Worm (Caenorhabditis elegans): Measurements from ENCODE around the gene Y43F8C.3.

The Y43F8C.3 gene

ce11 chrV:19605880-19606279 lies 16.5 kb downstream of the Y43F8C.3 start, which contains the start of gene nlp-25:
nlp-25 (plus strand) TSS chrV:19606180.
- TF ChIP-seq bed-3 (GFP tag; optimal IDR thresholded peaks at IDR 0.05) = no peak
- no peak for TF ChIP-seq flh-1 (GFP tag; optimal IDR thresholded peaks at IDR 0.05)
- TF ChIP-seq nhr-2 (tag; optimal IDR thresholded peaks at IDR 0.05) = no peak
- no peak for TF ChIP-seq lin-32 (GFP tag; optimal IDR thresholded peaks at IDR 0.05)
- TF ChIP-seq nhr-237 (tag; optimal IDR thresholded peaks at IDR 0.05) = no peak

DNA sequence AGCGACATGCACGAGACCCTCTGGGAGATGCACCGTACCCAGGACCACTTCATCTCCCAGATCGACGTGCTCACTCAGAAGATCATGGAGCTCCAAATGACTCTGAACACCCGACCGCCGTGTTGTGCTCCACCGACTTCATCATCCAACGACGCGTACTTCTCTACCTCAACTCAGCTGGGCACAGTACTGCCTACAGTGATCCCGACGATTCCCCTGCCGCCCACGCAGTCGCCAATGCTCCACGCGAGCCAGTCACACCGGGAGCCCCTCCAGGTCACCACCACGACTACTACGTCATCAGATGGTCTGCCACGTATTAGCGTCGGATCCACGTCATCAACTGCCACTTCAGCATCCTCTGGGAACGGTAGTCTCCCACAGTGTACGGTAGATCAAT lies 17.0 kb downstream of the Y43F8C.3 start:
- no peak for TF ChIP-seq hlh-1 (tag; optimal IDR thresholded peaks at IDR 0.05)
- no peak for TF ChIP-seq pha-4 (tag; optimal IDR thresholded peaks at IDR 0.05)
- TF ChIP-seq ztf-11 (tag; optimal IDR thresholded peaks at IDR 0.05) = no peak
- TF ChIP-seq sem-2 (GFP tag; optimal IDR thresholded peaks at IDR 0.05) = no peak
- TF ChIP-seq lin-32 (GFP tag; optimal IDR thresholded peaks at IDR 0.05) = no peak
- no peak for TF ChIP-seq cnd-1 (tag; optimal IDR thresholded peaks at IDR 0.05)

ce11 chrV:19599087-19599486 lies 23.3 kb downstream of the Y43F8C.3 start:
- TF ChIP-seq mab-5 (tag; optimal IDR thresholded peaks at IDR 0.05) (no peak), lsy-2 (tag; optimal IDR thresholded peaks at IDR 0.05) (no peak), ceh-43 (GFP tag; optimal IDR thresholded peaks at IDR 0.05) (no peak), zip-8 (tag; optimal IDR thresholded peaks at IDR 0.05) (no peak), nhr-76 (tag; optimal IDR thresholded peaks at IDR 0.05) (no peak), hlh-1 (tag; optimal IDR thresholded peaks at IDR 0.05) (no peak), nhr-12 (tag; optimal IDR thresholded peaks at IDR 0.05) (no peak), sem-2 (GFP tag; optimal IDR thresholded peaks at IDR 0.05) (no peak), nhr-28 (tag; optimal IDR thresholded peaks at IDR 0.05) (no peak), drap-1 (GFP tag; optimal IDR thresholded peaks at IDR 0.05) (no peak), ceh-83 (GFP tag; optimal IDR thresholded peaks at IDR 0.05) (no peak), lin-13 (tag; optimal IDR thresholded peaks at IDR 0.05) (no peak), snpc-4 (tag; optimal IDR thresholded peaks at IDR 0.05) (no peak)

DNA sequence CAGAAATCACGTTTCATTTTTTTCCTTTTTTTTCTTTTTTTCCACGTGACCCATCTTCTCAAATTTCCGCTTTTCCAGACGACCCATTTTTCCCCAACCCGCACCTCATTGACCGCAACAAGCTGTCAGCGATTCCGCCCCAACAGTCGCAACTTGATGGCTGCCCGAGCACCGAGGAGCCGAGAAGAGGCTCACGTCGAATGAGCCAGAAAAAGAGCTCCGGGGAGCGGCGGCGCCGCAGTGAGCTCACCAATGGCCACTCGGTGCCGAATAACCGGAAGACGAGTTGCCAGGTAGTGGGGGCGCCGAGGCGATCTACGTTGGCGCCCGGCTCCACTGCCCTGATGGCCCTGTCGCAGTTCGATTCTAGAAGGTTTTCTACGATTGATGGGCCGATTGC lies 31.6 kb downstream of the Y43F8C.3 start:
- no peak for TF ChIP-seq pha-4 (tag; optimal IDR thresholded peaks at IDR 0.05)
- no peak for TF ChIP-seq nhr-28 (tag; optimal IDR thresholded peaks at IDR 0.05)
- TF ChIP-seq M03D4.4 (tag; optimal IDR thresholded peaks at IDR 0.05) = no peak
- no peak for TF ChIP-seq unc-39 (tag; optimal IDR thresholded peaks at IDR 0.05)
- TF ChIP-seq lin-13 (tag; optimal IDR thresholded peaks at IDR 0.05) = no peak
- TF ChIP-seq bed-3 (GFP tag; optimal IDR thresholded peaks at IDR 0.05) = no peak
- TF ChIP-seq hlh-1 (tag; optimal IDR thresholded peaks at IDR 0.05) = no peak
- TF ChIP-seq mls-2 (tag; optimal IDR thresholded peaks at IDR 0.05) = no peak
- no peak for TF ChIP-seq ces-1 (GFP tag; optimal IDR thresholded peaks at IDR 0.05)

- TF ChIP-seq flh-1 (GFP tag; optimal IDR thresholded peaks at IDR 0.05) (no peak), drap-1 (GFP tag; optimal IDR thresholded peaks at IDR 0.05) (no peak), M03D4.4 (tag; optimal IDR thresholded peaks at IDR 0.05) (no peak), blmp-1 (tag; optimal IDR thresholded peaks at IDR 0.05) (no peak), unc-120 (tag; optimal IDR thresholded peaks at IDR 0.05; ENCODE audit: poor library complexity, severe bottlenecking) (no peak), bed-3 (GFP tag; optimal IDR thresholded peaks at IDR 0.05) (no peak), sem-2 (GFP tag; optimal IDR thresholded peaks at IDR 0.05) (no peak), mab-5 (tag; optimal IDR thresholded peaks at IDR 0.05) (no peak), zip-8 (tag; optimal IDR thresholded peaks at IDR 0.05) (no peak)
Measured at ce11 chrV:19582256-19582655, 40.2 kb downstream of the Y43F8C.3 start.

- TF ChIP-seq cnd-1 (tag; optimal IDR thresholded peaks at IDR 0.05) (no peak), mab-5 (tag; optimal IDR thresholded peaks at IDR 0.05) (no peak), zip-8 (tag; optimal IDR thresholded peaks at IDR 0.05) (no peak), ceh-39 (tag; optimal IDR thresholded peaks at IDR 0.05) (no peak), sptf-1 (tag; optimal IDR thresholded peaks at IDR 0.05) (no peak), nhr-76 (tag; optimal IDR thresholded peaks at IDR 0.05) (no peak), unc-62 (GFP tag; optimal IDR thresholded peaks at IDR 0.05) (no peak), ceh-83 (GFP tag; optimal IDR thresholded peaks at IDR 0.05) (no peak)
Measured at ce11 chrV:19579509-19579908, 42.9 kb downstream of the Y43F8C.3 start.

Data from whole organism, mixed stage, embryonic.